Worm (Caenorhabditis elegans): ENCODE data around the gene F10E7.9.

ce11 chrII:7131871-7132693 is 22.2 kb upstream of the F10E7.9 start, which contains the start of the genes T07F8.4 and gld-3:
- TF ChIP-seq snpc-4 (tag; optimal IDR thresholded peaks at IDR 0.05) (no peak), mls-2 (tag; optimal IDR thresholded peaks at IDR 0.05) (no peak), unc-62 (GFP tag; optimal IDR thresholded peaks at IDR 0.05) (no peak), mab-5 (tag; optimal IDR thresholded peaks at IDR 0.05) (no peak), elt-1 (tag; optimal IDR thresholded peaks at IDR 0.05; ENCODE audit: borderline replicate concordance, insufficient read depth) (no peak), lin-13 (tag; optimal IDR thresholded peaks at IDR 0.05) (no peak), nhr-12 (tag; optimal IDR thresholded peaks at IDR 0.05) (no peak), cnd-1 (tag; optimal IDR thresholded peaks at IDR 0.05) (no peak), M03D4.4 (tag; optimal IDR thresholded peaks at IDR 0.05) (no peak), elt-3 (tag; optimal IDR thresholded peaks at IDR 0.05) (no peak), sptf-1 (tag; optimal IDR thresholded peaks at IDR 0.05) (peak; percentile 42)

All from whole organism, mixed stage, embryonic.